Worm (Caenorhabditis elegans): Measurements from ENCODE around the gene T22B2.3.

ce11 chrX:3920101-3920500 is 3.0 kb downstream of the T22B2.3 start, which contains the start of gene T22B2.2:
- no peak for TF ChIP-seq ztf-4 (tag; optimal IDR thresholded peaks at IDR 0.05)
- TF ChIP-seq elt-3 (tag; optimal IDR thresholded peaks at IDR 0.05) = no peak
- TF ChIP-seq unc-62 (GFP tag; optimal IDR thresholded peaks at IDR 0.05) = no peak
- TF ChIP-seq nhr-237 (tag; optimal IDR thresholded peaks at IDR 0.05) = no peak
